Worm (Caenorhabditis elegans) whole organism, early embryonic: Measurements from ENCODE around the gene nlp-64.
"Not testable (repeated sequence)": the region's sequence is repeated elsewhere in the genome, so short reads cannot be mapped to it uniquely, and the experiment has no call there.

Source experiments
- ama-1 ChIP-seq: fragments of 150-350 bp; optimal IDR thresholded peaks from 2 replicates; lab custom pipeline; 2014
- ceh-36 ChIP-seq: sonication (generic microtip); optimal IDR thresholded peaks from 2 replicates; lab custom pipeline; 2016; ENCODE audit warnings: missing genetic modification characterization, inconsistent platforms, missing compliant biosample characterization
- scrt-1 ChIP-seq: fragments of 200-800 bp; sonication (Bioruptor generic); IDR thresholded peaks from 2 replicates; pipeline ENCODE4 v1.3.6; 2022; ENCODE audit warnings: missing genetic modification characterization, missing compliant biosample characterization

- not testable (repeated sequence) for TF ChIP-seq ama-1 (lab: Kevin White, UChicago)
- peak; percentile 91 for TF ChIP-seq scrt-1 (GFP tag; lab: Robert Waterston, UW)
- TF ChIP-seq ceh-36 (tag; lab: Kevin White, UChicago): peak; percentile 18
Observed at ce11 chrX:351398-351797, 40.3 kb upstream of the nlp-64 start.
